Worm (Caenorhabditis elegans): Measurements from ENCODE around the gene ZK829.9.

The ZK829.9 gene

DNA sequence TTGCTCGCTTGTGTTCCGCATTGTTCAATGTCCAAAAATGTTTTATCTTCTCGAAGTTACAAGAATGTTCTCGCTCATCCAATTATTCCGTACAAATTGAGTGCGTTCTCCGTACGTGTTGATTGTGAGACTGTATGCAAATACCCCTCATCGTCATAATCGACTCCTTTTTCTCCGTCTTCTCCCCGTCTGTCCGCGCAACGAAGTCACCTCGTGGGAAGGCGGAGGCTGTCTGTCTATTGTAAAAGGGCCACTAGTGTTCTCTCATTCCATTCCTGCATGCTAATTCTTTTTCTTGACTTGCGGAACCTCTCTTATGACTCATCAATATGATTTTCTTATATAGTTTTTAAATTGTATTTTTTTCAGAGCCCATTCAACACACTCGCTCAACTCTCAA is at the start of gene ZK829.9:
Gene ZK829.9 (plus strand): TSS at position 364 of the 400 bp plus-strand sequence.
- TF ChIP-seq nhr-76 (tag; optimal IDR thresholded peaks at IDR 0.05) (no peak), mxl-3 (GFP tag; optimal IDR thresholded peaks at IDR 0.05) (no peak)

DNA sequence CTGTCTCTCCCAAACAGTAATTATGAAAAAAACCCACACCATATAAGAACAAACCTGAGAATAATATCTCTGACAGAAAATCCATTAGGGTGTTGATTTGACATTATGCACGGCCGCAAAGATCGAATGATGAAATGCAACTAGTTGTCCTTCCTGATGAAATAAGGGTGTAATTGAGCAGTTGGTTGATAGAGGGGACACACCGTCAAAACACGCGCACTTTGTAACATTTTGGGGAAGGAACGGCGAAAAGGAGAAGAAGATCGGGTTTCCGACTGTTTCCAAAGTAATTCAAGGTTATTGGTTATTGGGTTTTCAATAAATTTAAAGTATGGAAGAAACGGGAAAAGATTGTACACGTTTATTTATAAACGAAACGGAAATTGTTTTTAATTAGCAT is 48.3 kb upstream of the ZK829.9 start, which contains the start of gene ZK822.1:
Gene ZK822.1 (minus strand): TSS at position 121 of the 400 bp plus-strand sequence.
- no peak for TF ChIP-seq nhr-77 (tag; optimal IDR thresholded peaks at IDR 0.05)
- no peak for TF ChIP-seq nhr-102 (tag; optimal IDR thresholded peaks at IDR 0.05)
- no peak for TF ChIP-seq cey-2 (tag; optimal IDR thresholded peaks at IDR 0.05; ENCODE audit: borderline replicate concordance, insufficient read depth)
- TF ChIP-seq mep-1 (tag; optimal IDR thresholded peaks at IDR 0.05), result no peak
- TF ChIP-seq F44E2.7 (GFP tag; IDR thresholded peaks at IDR 0.05), result no peak
- no peak for TF ChIP-seq hmg-1.1 (GFP tag; IDR thresholded peaks at IDR 0.05)
- TF ChIP-seq pqm-1 (tag; optimal IDR thresholded peaks at IDR 0.05), result no peak
- TF ChIP-seq skn-1 (tag; optimal IDR thresholded peaks at IDR 0.05), result no peak
- no peak for TF ChIP-seq php-3 (GFP tag; IDR thresholded peaks at IDR 0.05)
- TF ChIP-seq duxl-1 (tag; optimal IDR thresholded peaks at IDR 0.05; ENCODE audit: poor library complexity), result no peak
- no peak for TF ChIP-seq nhr-11 (tag; optimal IDR thresholded peaks at IDR 0.05)
- TF ChIP-seq ztf-7 (tag; optimal IDR thresholded peaks at IDR 0.05), result no peak
- no peak for TF ChIP-seq egl-43 (GFP tag; IDR thresholded peaks at IDR 0.05)
- no peak for TF ChIP-seq ama-1 (optimal IDR thresholded peaks at IDR 0.05)
- no peak for TF ChIP-seq ctbp-1 (GFP tag; IDR thresholded peaks at IDR 0.05)
- TF ChIP-seq nhr-41 (GFP tag; IDR thresholded peaks at IDR 0.05), result no peak
- no peak for TF ChIP-seq ces-1 (GFP tag; optimal IDR thresholded peaks at IDR 0.05)
- TF ChIP-seq ceh-44 (GFP tag; IDR thresholded peaks at IDR 0.05), result no peak
- TF ChIP-seq dpl-1 (GFP tag; optimal IDR thresholded peaks at IDR 0.05), result no peak

DNA sequence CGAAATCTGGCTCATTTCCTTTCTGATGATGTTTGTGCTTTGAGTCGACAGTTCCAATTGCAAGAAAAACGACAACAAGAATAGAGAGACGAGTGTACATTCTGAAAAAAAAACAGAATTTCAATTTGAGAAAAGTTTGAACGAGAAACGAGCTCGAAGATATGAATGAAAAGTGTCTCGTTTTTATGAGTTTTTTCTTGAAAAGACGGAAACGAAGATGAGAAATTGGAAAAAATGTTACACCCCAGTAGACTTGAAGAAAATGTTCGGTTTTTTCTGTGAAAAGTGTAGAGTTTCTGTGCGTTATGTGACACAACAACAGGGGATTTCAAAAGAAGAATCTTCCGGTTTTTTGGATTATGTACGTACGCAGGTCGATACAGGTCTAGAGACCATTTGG is 47.3 kb upstream of the ZK829.9 start, which contains the start of gene srlf-31:
Gene srlf-31 (minus strand): TSS at position 101 of the 400 bp plus-strand sequence.
- TF ChIP-seq Y48G9A.11 (GFP tag; IDR thresholded peaks at IDR 0.05), result no peak
- no peak for TF ChIP-seq unc-130 (GFP tag; optimal IDR thresholded peaks at IDR 0.05)
- TF ChIP-seq aha-1 (tag), result no peak
- TF ChIP-seq zag-1 (tag; optimal IDR thresholded peaks at IDR 0.05), result no peak
- no peak for TF ChIP-seq php-3 (GFP tag; IDR thresholded peaks at IDR 0.05)
- TF ChIP-seq ZK337.2 (GFP tag; IDR thresholded peaks at IDR 0.05), result no peak
- TF ChIP-seq lin-1 (GFP tag; IDR thresholded peaks at IDR 0.05), result no peak
- no peak for TF ChIP-seq Y75B8A.6 (GFP tag; IDR thresholded peaks at IDR 0.05)

- TF ChIP-seq tra-1 (GFP tag; IDR thresholded peaks at IDR 0.05), result no peak
- no peak for TF ChIP-seq pha-4 (GFP tag; IDR thresholded peaks at IDR 0.05)
- TF ChIP-seq pha-4 (tag; optimal IDR thresholded peaks at IDR 0.05), result no peak
- peak in 1 of 2 experiments; percentile 62 for TF ChIP-seq unc-62 (GFP tag; optimal IDR thresholded peaks at IDR 0.05 in 1 of 2)
- no peak for TF ChIP-seq unc-62 (tag; optimal IDR thresholded peaks at IDR 0.05)
- peak; percentile 31 for TF ChIP-seq nhr-25 (tag; optimal IDR thresholded peaks at IDR 0.05; ENCODE audit: borderline replicate concordance, insufficient read depth)
- no peak for TF ChIP-seq madf-5 (GFP tag; IDR thresholded peaks at IDR 0.05)
- TF ChIP-seq php-3 (GFP tag; IDR thresholded peaks at IDR 0.05), result no peak
- TF ChIP-seq nhr-6 (tag; optimal IDR thresholded peaks at IDR 0.05), result no peak
- peak; percentile 82 for TF ChIP-seq aha-1 (tag)
Observed at ce11 chrIV:11924092-11924491, 46.2 kb upstream of the ZK829.9 start.
